Worm (Caenorhabditis elegans) whole organism, L4 larva: ENCODE results near the gene seb-3.

ENCODE experiments used
- ces-1 ChIP-seq: fragments of 150-350 bp; sonication (generic microtip); optimal IDR thresholded peaks from 4 replicates; lab custom pipeline; 2014; ENCODE audit warnings: missing biosample characterization, missing genetic modification reagents, missing genetic modification characterization
- daf-19 ChIP-seq: fragments of 200-800 bp; sonication (Bioruptor generic); conservative IDR thresholded peaks from 2 replicates; pipeline ENCODE4 v1.3.6; 2022; ENCODE audit warnings: missing genetic modification characterization, missing compliant biosample characterization
- duxl-1 ChIP-seq: sonication (generic microtip); optimal IDR thresholded peaks from 2 replicates; lab custom pipeline; 2016; ENCODE audit warnings: mild to moderate bottlenecking, missing genetic modification characterization, moderate library complexity, missing compliant biosample characterization; ENCODE audit not compliant: poor library complexity
- lin-29 ChIP-seq: fragments of 200-800 bp; sonication (Bioruptor generic); IDR thresholded peaks from 2 replicates; pipeline ENCODE4 v1.3.6; 2022; ENCODE audit warnings: missing genetic modification reagents, missing genetic modification characterization, missing compliant biosample characterization
- nhr-11 ChIP-seq: fragments of 150-350 bp; optimal IDR thresholded peaks from 2 replicates; lab custom pipeline; 2014; ENCODE audit warnings: missing biosample characterization, missing genetic modification characterization
- nhr-237 ChIP-seq: sonication (generic microtip); optimal IDR thresholded peaks from 2 replicates; lab custom pipeline; 2017; ENCODE audit warnings: missing biosample characterization, missing genetic modification characterization
- pqm-1 ChIP-seq: sonication (generic microtip); optimal IDR thresholded peaks from 2 replicates; lab custom pipeline; 2017; ENCODE audit warnings: missing biosample characterization, missing genetic modification characterization
- ztf-11 ChIP-seq: fragments of 150-350 bp; optimal IDR thresholded peaks from 2 replicates; lab custom pipeline; 2014; ENCODE audit warnings: missing biosample characterization, missing genetic modification characterization

DNA sequence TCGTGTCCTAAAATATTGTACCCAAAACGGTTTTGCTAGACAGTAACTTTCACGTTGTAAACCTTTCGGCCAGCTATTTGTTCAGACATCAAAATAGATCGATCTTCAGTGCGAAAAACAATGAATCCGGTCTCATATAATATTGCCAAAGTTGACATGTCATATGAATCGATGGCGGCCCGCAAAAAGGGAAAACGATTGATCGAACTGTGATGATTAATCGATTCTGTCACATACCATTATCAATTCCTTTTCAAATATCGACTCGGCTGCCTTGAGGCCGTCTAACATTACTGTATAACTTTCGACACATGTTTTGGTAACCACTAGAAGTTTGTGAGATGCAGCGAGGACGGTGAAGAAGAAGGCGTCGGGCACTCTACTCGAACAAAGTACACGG lies 46.8 kb downstream of the seb-3 start:
- no peak for TF ChIP-seq ces-1 (GFP tag; lab: Kevin White, UChicago)
- no peak for TF ChIP-seq nhr-237 (tag; lab: Kevin White, UChicago)
- no peak for TF ChIP-seq daf-19
- TF ChIP-seq ztf-11 = no peak
- no peak for TF ChIP-seq nhr-11 (tag; lab: Kevin White, UChicago)
- no peak for TF ChIP-seq duxl-1 (tag; lab: Kevin White, UChicago)
- TF ChIP-seq pqm-1 (tag; lab: Kevin White, UChicago) = no peak
- no peak for TF ChIP-seq lin-29 (GFP tag; lab: Robert Waterston, UW)
